Worm (Caenorhabditis elegans) whole organism, L3 larva: Measurements from ENCODE around the gene C44B12.6.

Experiments
- R02D3.7 ChIP-seq: fragments of 150-350 bp; optimal IDR thresholded peaks from 2 replicates; lab custom pipeline; 2014; ENCODE audit warnings: missing biosample characterization, missing genetic modification characterization
- ama-1 ChIP-seq: fragments of 150-350 bp; optimal IDR thresholded peaks from 2 replicates; lab custom pipeline; 2018
- ceh-16 ChIP-seq: sonication (generic microtip); optimal IDR thresholded peaks from 2 replicates; lab custom pipeline; 2017; ENCODE audit warnings: missing biosample characterization, missing genetic modification characterization
- ceh-82 ChIP-seq: fragments of 150-350 bp; optimal IDR thresholded peaks from 2 replicates; lab custom pipeline; 2014; ENCODE audit warnings: missing biosample characterization, missing genetic modification characterization
- ceh-9 ChIP-seq: sonication (generic microtip); optimal IDR thresholded peaks from 2 replicates; lab custom pipeline; 2018; ENCODE audit warnings: missing biosample characterization, missing genetic modification characterization
- daf-12 ChIP-seq: fragments of 150-350 bp; optimal IDR thresholded peaks from 2 replicates; lab custom pipeline; 2014; ENCODE audit warnings: missing biosample characterization, missing genetic modification reagents, missing genetic modification characterization
- egl-27 ChIP-seq: sonication (generic microtip); optimal IDR thresholded peaks from 4 replicates; lab custom pipeline; 2017; ENCODE audit warnings: missing biosample characterization, missing genetic modification reagents, missing genetic modification characterization
- egl-5 ChIP-seq: fragments of 150-350 bp; optimal IDR thresholded peaks from 2 replicates; lab custom pipeline; 2017; ENCODE audit warnings: missing biosample characterization, missing genetic modification reagents, missing genetic modification characterization, inconsistent platforms
- elt-1 ChIP-seq: fragments of 150-350 bp; optimal IDR thresholded peaks from 2 replicates; lab custom pipeline; 2014; ENCODE audit warnings: missing biosample characterization, missing genetic modification characterization
- elt-2 ChIP-seq: sonication (generic microtip); optimal IDR thresholded peaks from 2 replicates; lab custom pipeline; 2016; ENCODE audit warnings: missing genetic modification reagents, mild to moderate bottlenecking, missing genetic modification characterization, missing compliant biosample characterization
- eor-1 ChIP-seq, 2 experiments: fragments of 150-350 bp; optimal IDR thresholded peaks; 2 replicates each; lab custom pipeline; 2014 to 2018; ENCODE audit warnings: missing biosample characterization in 2 of 2, missing genetic modification characterization in 2 of 2
- fkh-2 ChIP-seq: fragments of 150-350 bp; optimal IDR thresholded peaks from 2 replicates; lab custom pipeline; 2014; ENCODE audit warnings: missing biosample characterization, missing genetic modification reagents, missing genetic modification characterization
- fos-1 ChIP-seq: fragments of 150-350 bp; optimal IDR thresholded peaks from 2 replicates; lab custom pipeline; 2014; ENCODE audit warnings: missing biosample characterization, missing genetic modification characterization
- hmg-11 ChIP-seq: sonication (generic microtip); optimal IDR thresholded peaks from 2 replicates; lab custom pipeline; 2016; ENCODE audit warnings: missing genetic modification characterization, missing compliant biosample characterization
- lin-15B ChIP-seq: fragments of 150-350 bp; optimal IDR thresholded peaks from 2 replicates; lab custom pipeline; 2014; ENCODE audit warnings: missing biosample characterization, missing genetic modification characterization
- lin-39 ChIP-seq: fragments of 150-350 bp; optimal IDR thresholded peaks from 2 replicates; lab custom pipeline; 2018; ENCODE audit warnings: missing biosample characterization, missing genetic modification reagents, missing genetic modification characterization
- lsy-12 ChIP-seq: sonication (generic microtip); optimal IDR thresholded peaks from 2 replicates; lab custom pipeline; 2016; ENCODE audit warnings: mild to moderate bottlenecking, missing genetic modification characterization, missing compliant biosample characterization
- mdl-1 ChIP-seq: fragments of 150-350 bp; optimal IDR thresholded peaks from 2 replicates; lab custom pipeline; 2014; ENCODE audit warnings: missing biosample characterization, missing genetic modification characterization
- nhr-11 ChIP-seq: fragments of 150-350 bp; optimal IDR thresholded peaks from 2 replicates; lab custom pipeline; 2014; ENCODE audit warnings: missing biosample characterization, missing genetic modification characterization
- nhr-12 ChIP-seq: fragments of 150-350 bp; optimal IDR thresholded peaks from 2 replicates; lab custom pipeline; 2014; ENCODE audit warnings: missing biosample characterization, missing genetic modification characterization
- nhr-23 ChIP-seq: fragments of 150-350 bp; optimal IDR thresholded peaks from 2 replicates; lab custom pipeline; 2014; ENCODE audit warnings: missing biosample characterization, missing genetic modification reagents, missing genetic modification characterization
- nhr-25 ChIP-seq: sonication (generic microtip); optimal IDR thresholded peaks from 2 replicates; lab custom pipeline; 2017; ENCODE audit warnings: missing biosample characterization, missing genetic modification characterization
- nhr-28 ChIP-seq: fragments of 150-350 bp; optimal IDR thresholded peaks from 2 replicates; lab custom pipeline; 2014; ENCODE audit warnings: missing biosample characterization, missing genetic modification characterization
- nhr-43 ChIP-seq: sonication (generic microtip); optimal IDR thresholded peaks from 2 replicates; lab custom pipeline; 2016; ENCODE audit warnings: mild to moderate bottlenecking, missing genetic modification characterization, missing compliant biosample characterization; ENCODE audit not compliant: poor library complexity, severe bottlenecking
- nhr-76 ChIP-seq: fragments of 150-350 bp; sonication (generic microtip); optimal IDR thresholded peaks from 5 replicates; lab custom pipeline; 2014; ENCODE audit warnings: missing biosample characterization, missing genetic modification characterization
- nhr-77 ChIP-seq: fragments of 150-350 bp; optimal IDR thresholded peaks from 2 replicates; lab custom pipeline; 2014; ENCODE audit warnings: missing biosample characterization, missing genetic modification characterization
- pha-4 ChIP-seq: fragments of 150-350 bp; optimal IDR thresholded peaks from 2 replicates; lab custom pipeline; 2014; ENCODE audit warnings: missing biosample characterization, missing genetic modification reagents, missing genetic modification characterization
- pqm-1 ChIP-seq: fragments of 150-350 bp; optimal IDR thresholded peaks from 2 replicates; lab custom pipeline; 2017; ENCODE audit warnings: missing biosample characterization, missing genetic modification characterization, inconsistent platforms
- sea-2 ChIP-seq: fragments of 150-350 bp; sonication (generic microtip); optimal IDR thresholded peaks from 4 replicates; lab custom pipeline; 2014; ENCODE audit warnings: missing biosample characterization, missing genetic modification reagents, missing genetic modification characterization
- skn-1 ChIP-seq: fragments of 150-350 bp; optimal IDR thresholded peaks from 2 replicates; lab custom pipeline; 2014; ENCODE audit warnings: missing biosample characterization, missing genetic modification characterization
- snpc-4 ChIP-seq: fragments of 150-350 bp; optimal IDR thresholded peaks from 2 replicates; lab custom pipeline; 2014; ENCODE audit warnings: missing biosample characterization, missing genetic modification characterization
- tbx-2 ChIP-seq: sonication (generic microtip); optimal IDR thresholded peaks from 2 replicates; lab custom pipeline; 2016; ENCODE audit warnings: mild to moderate bottlenecking, missing genetic modification characterization, missing compliant biosample characterization
- unc-39 ChIP-seq: sonication (generic microtip); optimal IDR thresholded peaks from 4 replicates; lab custom pipeline; 2017; ENCODE audit warnings: missing biosample characterization, missing genetic modification characterization
- unc-62 ChIP-seq: fragments of 150-350 bp; sonication (generic microtip); optimal IDR thresholded peaks from 4 replicates; lab custom pipeline; 2014; ENCODE audit warnings: missing biosample characterization, missing genetic modification reagents, missing genetic modification characterization
- zag-1 ChIP-seq: fragments of 150-350 bp; optimal IDR thresholded peaks from 2 replicates; lab custom pipeline; 2014; ENCODE audit warnings: missing biosample characterization, missing genetic modification characterization
- ztf-4 ChIP-seq: fragments of 150-350 bp; optimal IDR thresholded peaks from 2 replicates; lab custom pipeline; 2014; ENCODE audit warnings: missing biosample characterization, missing genetic modification characterization

The C44B12.6 gene

ce11 chrIV:1123357-1123756 is 13.2 kb downstream of the C44B12.6 start:
- TF ChIP-seq pha-4 (tag; lab: Kevin White, UChicago) (no peak), egl-5 (tag; lab: Kevin White, UChicago) (no peak), pqm-1 (tag; lab: Kevin White, UChicago) (no peak), elt-2 (no peak), zag-1 (no peak), unc-39 (tag; lab: Kevin White, UChicago) (no peak), ceh-16 (no peak), egl-27 (tag; lab: Kevin White, UChicago) (no peak), elt-1 (tag; lab: Kevin White, UChicago) (no peak), mdl-1 (tag; lab: Kevin White, UChicago) (no peak), nhr-77 (tag; lab: Kevin White, UChicago) (no peak), nhr-12 (tag; lab: Kevin White, UChicago) (no peak), nhr-43 (tag; lab: Kevin White, UChicago) (no peak), R02D3.7 (no peak), eor-1 (tag; optimal IDR thresholded peaks at IDR 0.05; lab: Kevin White, UChicago) (no peak), nhr-25 (tag; lab: Kevin White, UChicago) (no peak), snpc-4 (tag; lab: Kevin White, UChicago) (no peak), hmg-11 (tag; lab: Kevin White, UChicago) (no peak), nhr-23 (tag; lab: Kevin White, UChicago) (no peak), ztf-4 (tag; lab: Kevin White, UChicago) (no peak)

- no peak for TF ChIP-seq ceh-82 (tag; lab: Kevin White, UChicago)
- TF ChIP-seq nhr-23 (tag; lab: Kevin White, UChicago) = no peak
- TF ChIP-seq egl-5 (tag; lab: Kevin White, UChicago) = no peak
- TF ChIP-seq nhr-76 = no peak
- no peak for TF ChIP-seq ceh-9 (tag; lab: Kevin White, UChicago)
- TF ChIP-seq eor-1 (tag; optimal IDR thresholded peaks at IDR 0.05; lab: Kevin White, UChicago) = no peak
- no peak for TF ChIP-seq nhr-11 (tag; lab: Kevin White, UChicago)
- TF ChIP-seq sea-2 = no peak
- no peak for TF ChIP-seq unc-62
- no peak for TF ChIP-seq nhr-43 (tag; lab: Kevin White, UChicago)
These were observed 15.0 kb downstream of the C44B12.6 start for ce11 chrIV:1121511-1121910.

- TF ChIP-seq ama-1 (lab: Kevin White, UChicago) (no peak), nhr-23 (tag; lab: Kevin White, UChicago) (no peak)
- TF ChIP-seq, all 47 proteins: peak for 0
These were observed 15.7 kb downstream of the C44B12.6 start for ce11 chrIV:1120865-1121264.

- no peak for TF ChIP-seq mdl-1 (tag; lab: Kevin White, UChicago)
- no peak for TF ChIP-seq fkh-2 (tag; lab: Kevin White, UChicago)
- TF ChIP-seq snpc-4 (tag; lab: Kevin White, UChicago) = no peak
- TF ChIP-seq skn-1 = no peak
- TF ChIP-seq fos-1 = no peak
- TF ChIP-seq lin-39 (tag; lab: Kevin White, UChicago) = no peak
- TF ChIP-seq elt-1 (tag; lab: Kevin White, UChicago) = no peak
- no peak for TF ChIP-seq lin-15B (tag; lab: Kevin White, UChicago)
- no peak for TF ChIP-seq lsy-12 (tag; lab: Kevin White, UChicago)
- no peak for TF ChIP-seq nhr-43 (tag; lab: Kevin White, UChicago)
- TF ChIP-seq hmg-11 (tag; lab: Kevin White, UChicago) = no peak
- no peak for TF ChIP-seq nhr-23 (tag; lab: Kevin White, UChicago)
- no peak for TF ChIP-seq ama-1 (lab: Kevin White, UChicago)
- TF ChIP-seq tbx-2 (tag; lab: Kevin White, UChicago) = no peak
These were observed 18.0 kb downstream of the C44B12.6 start, which contains the start of gene srx-13 for ce11 chrIV:1118566-1118965. TSS of gene srx-13 (minus strand) at chrIV:1118666.

ce11 chrIV:1113638-1114037 is 22.9 kb downstream of the C44B12.6 start, which contains the start of gene srx-14:
TSS of gene srx-14 (minus strand) at chrIV:1113738.
- no peak for TF ChIP-seq nhr-25 (tag; lab: Kevin White, UChicago)
- no peak for TF ChIP-seq mdl-1 (tag; lab: Kevin White, UChicago)
- no peak for TF ChIP-seq ceh-9 (tag; lab: Kevin White, UChicago)
- TF ChIP-seq lin-39 (tag; lab: Kevin White, UChicago) = no peak
- TF ChIP-seq lin-15B (tag; lab: Kevin White, UChicago) = no peak
- no peak for TF ChIP-seq ceh-16
- TF ChIP-seq nhr-23 (tag; lab: Kevin White, UChicago) = no peak
- TF ChIP-seq tbx-2 (tag; lab: Kevin White, UChicago) = no peak
- no peak for TF ChIP-seq nhr-76
- TF ChIP-seq nhr-12 (tag; lab: Kevin White, UChicago) = no peak
- no peak for TF ChIP-seq lsy-12 (tag; lab: Kevin White, UChicago)
- no peak for TF ChIP-seq nhr-77 (tag; lab: Kevin White, UChicago)
- TF ChIP-seq nhr-28 (tag; lab: Kevin White, UChicago) = no peak
- TF ChIP-seq daf-12 (tag; lab: Kevin White, UChicago) = no peak
